Fruit fly (Drosophila melanogaster) whole organism, embryonic: Measurements from ENCODE around the gene mora.

Source experiments
- Abd-B ChIP-seq: fragments of 200-800 bp; sonication (Bioruptor generic); optimal IDR thresholded peaks from 2 replicates; lab custom pipeline; 2018; ENCODE audit warnings: missing biosample characterization, mild to moderate bottlenecking, missing genetic modification characterization, moderate library complexity
- Bteb2 ChIP-seq: fragments of 200-800 bp; sonication (Bioruptor generic); optimal IDR thresholded peaks from 2 replicates; lab custom pipeline; 2016; ENCODE audit warnings: missing biosample characterization, missing genetic modification characterization
- CG11504 ChIP-seq: fragments of 200-800 bp; sonication (Bioruptor generic); optimal IDR thresholded peaks from 3 replicates; lab custom pipeline; 2019; ENCODE audit warnings: missing biosample characterization, mild to moderate bottlenecking, missing genetic modification characterization, moderate library complexity
- CG11723 ChIP-seq: fragments of 200-800 bp; sonication (Bioruptor generic); optimal IDR thresholded peaks from 2 replicates; lab custom pipeline; 2017; ENCODE audit warnings: missing biosample characterization, mild to moderate bottlenecking, missing genetic modification characterization
- CG12104 ChIP-seq: fragments of 200-800 bp; sonication (Bioruptor generic); optimal IDR thresholded peaks from 3 replicates; lab custom pipeline; 2016; ENCODE audit warnings: missing biosample characterization, missing genetic modification characterization
- CG12391 ChIP-seq: fragments of 200-800 bp; sonication (Bioruptor generic); optimal IDR thresholded peaks from 3 replicates; lab custom pipeline; 2018; ENCODE audit warnings: missing biosample characterization, mild to moderate bottlenecking, missing genetic modification characterization, moderate library complexity
- CG14014 ChIP-seq: fragments of 200-800 bp; sonication (Bioruptor generic); IDR thresholded peaks from 2 replicates; pipeline ENCODE4 v1.3.6; 2022; ENCODE audit warnings: missing biosample characterization, missing genetic modification characterization
- CG15696 ChIP-seq: fragments of 200-800 bp; sonication (Bioruptor generic); optimal IDR thresholded peaks from 2 replicates; lab custom pipeline; 2019; ENCODE audit warnings: missing biosample characterization, mild to moderate bottlenecking, missing genetic modification characterization, moderate library complexity
- CG2120 ChIP-seq: fragments of 200-800 bp; sonication (Bioruptor generic); optimal IDR thresholded peaks from 3 replicates; lab custom pipeline; 2016; ENCODE audit warnings: missing biosample characterization, missing genetic modification characterization
- CG2199 ChIP-seq: fragments of 200-800 bp; sonication (Bioruptor generic); IDR thresholded peaks from 3 replicates; pipeline ENCODE4 v1.3.6; 2022; ENCODE audit warnings: missing biosample characterization, missing genetic modification characterization
- CG3847 ChIP-seq: fragments of 200-800 bp; sonication (Bioruptor generic); IDR thresholded peaks from 2 replicates; pipeline ENCODE4 v1.3.6; 2022; ENCODE audit warnings: missing biosample characterization, missing genetic modification characterization
- CG42726 ChIP-seq: fragments of 200-800 bp; sonication (Bioruptor generic); IDR thresholded peaks from 2 replicates; pipeline ENCODE4 v1.3.6; 2022; ENCODE audit warnings: missing biosample characterization, missing genetic modification characterization; ENCODE audit not compliant: partially characterized antibody
- CG4617 ChIP-seq: fragments of 200-800 bp; sonication (Bioruptor generic); optimal IDR thresholded peaks from 3 replicates; lab custom pipeline; 2016; ENCODE audit warnings: missing biosample characterization, missing genetic modification characterization, borderline replicate concordance
- CG5180 ChIP-seq: fragments of 200-800 bp; sonication (Bioruptor generic); optimal IDR thresholded peaks from 3 replicates; lab custom pipeline; 2017; ENCODE audit warnings: missing biosample characterization, missing genetic modification characterization, mild to moderate bottlenecking, moderate library complexity, missing genetic modification reagents
- CG6689 ChIP-seq: fragments of 200-800 bp; sonication (Bioruptor generic); IDR thresholded peaks from 2 replicates; pipeline ENCODE4 v1.3.6; 2022; ENCODE audit warnings: missing biosample characterization, missing genetic modification characterization
- CG6854 ChIP-seq: fragments of 200-800 bp; sonication (Bioruptor generic); optimal IDR thresholded peaks from 3 replicates; lab custom pipeline; 2017; ENCODE audit warnings: missing biosample characterization, mild to moderate bottlenecking, missing genetic modification characterization
- CG8089 ChIP-seq: fragments of 200-800 bp; sonication (Bioruptor generic); optimal IDR thresholded peaks from 3 replicates; lab custom pipeline; 2016; ENCODE audit warnings: missing biosample characterization, missing genetic modification characterization
- CG9727 ChIP-seq: fragments of 200-800 bp; sonication (Bioruptor generic); optimal IDR thresholded peaks from 3 replicates; lab custom pipeline; 2017; ENCODE audit warnings: missing biosample characterization, mild to moderate bottlenecking, missing genetic modification characterization
- CG9797 ChIP-seq: fragments of 200-800 bp; sonication (Bioruptor generic); optimal IDR thresholded peaks from 3 replicates; lab custom pipeline; 2018; ENCODE audit warnings: missing biosample characterization, mild to moderate bottlenecking, missing genetic modification characterization
- D19B ChIP-seq: fragments of 200-800 bp; sonication (Bioruptor generic); optimal IDR thresholded peaks from 2 replicates; lab custom pipeline; 2017; ENCODE audit warnings: missing biosample characterization, mild to moderate bottlenecking, missing genetic modification characterization
- Drgx ChIP-seq: fragments of 200-800 bp; sonication (Bioruptor generic); IDR thresholded peaks from 2 replicates; pipeline ENCODE4 v1.3.6; 2022; ENCODE audit warnings: missing biosample characterization, missing genetic modification characterization
- H15 ChIP-seq: fragments of 200-800 bp; sonication (Bioruptor generic); IDR thresholded peaks from 3 replicates; pipeline ENCODE4 v1.3.6; 2022; ENCODE audit warnings: missing biosample characterization, missing genetic modification characterization
- H2.0 ChIP-seq: fragments of 200-800 bp; sonication (Bioruptor generic); IDR thresholded peaks from 2 replicates; pipeline ENCODE4 v1.3.6; 2022; ENCODE audit warnings: missing biosample characterization, missing genetic modification characterization
- HHEX ChIP-seq: fragments of 200-800 bp; sonication (Bioruptor generic); optimal IDR thresholded peaks from 3 replicates; lab custom pipeline; 2017; ENCODE audit warnings: missing biosample characterization, mild to moderate bottlenecking, missing genetic modification characterization, missing genetic modification reagents
- Hand ChIP-seq: fragments of 200-800 bp; sonication (Bioruptor generic); optimal IDR thresholded peaks from 2 replicates; lab custom pipeline; 2017; ENCODE audit warnings: mild to moderate bottlenecking, missing biosample characterization, missing genetic modification reagents, missing genetic modification characterization
- HmgD ChIP-seq: fragments of 200-800 bp; sonication (Bioruptor generic); optimal IDR thresholded peaks from 3 replicates; lab custom pipeline; 2016; ENCODE audit warnings: missing biosample characterization, missing genetic modification characterization
- Lpt ChIP-seq: fragments of >200 bp; optimal IDR thresholded peaks from 2 replicates; lab custom pipeline; 2018; ENCODE audit warnings: missing biosample characterization, missing genetic modification characterization
- Max ChIP-seq: fragments of 200-800 bp; sonication (Bioruptor generic); optimal IDR thresholded peaks from 2 replicates; lab custom pipeline; 2016; ENCODE audit warnings: missing biosample characterization, mild to moderate bottlenecking, missing genetic modification characterization
- Med ChIP-seq: fragments of 200-800 bp; sonication (Bioruptor generic); peaks from one replicate; lab custom pipeline; 2016; ENCODE audit warnings: missing biosample characterization, missing genetic modification characterization, mild to moderate bottlenecking, inconsistent platforms, moderate library complexity
- NC2α ChIP-seq: fragments of 200-800 bp; sonication (Bioruptor generic); optimal IDR thresholded peaks from 2 replicates; lab custom pipeline; 2016; ENCODE audit warnings: missing biosample characterization, missing genetic modification characterization
- NK7.1 ChIP-seq: fragments of 200-800 bp; sonication (Bioruptor generic); optimal IDR thresholded peaks from 3 replicates; lab custom pipeline; 2016; ENCODE audit warnings: missing biosample characterization, missing genetic modification characterization
- Neu2 ChIP-seq: fragments of 200-800 bp; sonication (Bioruptor generic); optimal IDR thresholded peaks from 3 replicates; lab custom pipeline; 2016; ENCODE audit warnings: missing biosample characterization, missing genetic modification characterization, borderline replicate concordance
- Six4 ChIP-seq: fragments of 200-800 bp; sonication (Bioruptor generic); optimal IDR thresholded peaks from 2 replicates; lab custom pipeline; 2016; ENCODE audit warnings: missing biosample characterization, missing genetic modification characterization
- Sox100B ChIP-seq: fragments of 200-800 bp; sonication (Bioruptor generic); optimal IDR thresholded peaks from 3 replicates; lab custom pipeline; 2018; ENCODE audit warnings: missing biosample characterization, mild to moderate bottlenecking, missing genetic modification characterization
- YL-1 ChIP-seq: fragments of 200-800 bp; sonication (Bioruptor generic); optimal IDR thresholded peaks from 3 replicates; lab custom pipeline; 2017; ENCODE audit warnings: missing biosample characterization, mild to moderate bottlenecking, missing genetic modification characterization
- bowl ChIP-seq: fragments of 200-800 bp; sonication (Bioruptor generic); IDR thresholded peaks from 2 replicates; pipeline ENCODE4 v1.3.6; 2022; ENCODE audit warnings: missing biosample characterization, missing genetic modification characterization
- br ChIP-seq: fragments of >200 bp; optimal IDR thresholded peaks from 2 replicates; lab custom pipeline; 2017
- caup ChIP-seq: fragments of 200-800 bp; sonication (Bioruptor generic); optimal IDR thresholded peaks from 3 replicates; lab custom pipeline; 2017; ENCODE audit warnings: missing biosample characterization, mild to moderate bottlenecking, missing genetic modification characterization, moderate library complexity; ENCODE audit not compliant: severe bottlenecking
- chn ChIP-seq: fragments of 200-800 bp; sonication (Bioruptor generic); optimal IDR thresholded peaks from 2 replicates; lab custom pipeline; 2016; ENCODE audit warnings: missing biosample characterization, missing genetic modification characterization
- disco-r ChIP-seq: fragments of 200-800 bp; sonication (Bioruptor generic); optimal IDR thresholded peaks from 2 replicates; lab custom pipeline; 2016; ENCODE audit warnings: missing biosample characterization, missing genetic modification characterization
- fd96Cb ChIP-seq: fragments of 200-800 bp; sonication (Bioruptor generic); optimal IDR thresholded peaks from 2 replicates; lab custom pipeline; 2018; ENCODE audit warnings: missing biosample characterization, mild to moderate bottlenecking, missing genetic modification characterization, moderate library complexity
- gcm ChIP-seq: fragments of 200-800 bp; sonication (Bioruptor generic); optimal IDR thresholded peaks from 2 replicates; lab custom pipeline; 2019; ENCODE audit warnings: missing biosample characterization, mild to moderate bottlenecking, missing genetic modification characterization, moderate library complexity
- kah ChIP-seq: fragments of 200-800 bp; sonication (Bioruptor generic); optimal IDR thresholded peaks from 2 replicates; lab custom pipeline; 2018; ENCODE audit warnings: missing biosample characterization, mild to moderate bottlenecking, missing genetic modification characterization
- luna ChIP-seq: fragments of 200-800 bp; sonication (Bioruptor generic); optimal IDR thresholded peaks from 2 replicates; lab custom pipeline; 2016; ENCODE audit warnings: missing biosample characterization, missing genetic modification characterization
- mld ChIP-seq: fragments of 200-800 bp; sonication (Bioruptor generic); IDR thresholded peaks from 3 replicates; pipeline ENCODE4 v1.3.6; 2022; ENCODE audit warnings: missing biosample characterization, missing genetic modification characterization; ENCODE audit not compliant: partially characterized antibody
- otp ChIP-seq: fragments of 200-800 bp; sonication (Bioruptor generic); IDR thresholded peaks from 3 replicates; pipeline ENCODE4, ENCODE4 v1.3.6; 2022; ENCODE audit warnings: missing biosample characterization, missing genetic modification characterization
- salm ChIP-seq: fragments of 200-800 bp; sonication (Bioruptor generic); optimal IDR thresholded peaks from 2 replicates; lab custom pipeline; 2018; ENCODE audit warnings: missing biosample characterization, mild to moderate bottlenecking, missing genetic modification characterization
- stc ChIP-seq: fragments of 200-800 bp; sonication (Bioruptor generic); IDR thresholded peaks from 2 replicates; pipeline ENCODE4 v1.3.6; 2022; ENCODE audit warnings: missing biosample characterization, missing genetic modification characterization
- tgo ChIP-seq: fragments of 200-800 bp; sonication (Bioruptor generic); IDR thresholded peaks from 3 replicates; pipeline ENCODE4 v1.3.6; 2022; ENCODE audit warnings: missing biosample characterization, missing genetic modification characterization
- vnd ChIP-seq: fragments of 200-800 bp; sonication (Bioruptor generic); IDR thresholded peaks from 3 replicates; pipeline ENCODE4 v1.3.6; 2022; ENCODE audit warnings: missing biosample characterization, missing genetic modification characterization; ENCODE audit not compliant: partially characterized antibody
- zfh2 ChIP-seq: fragments of 200-800 bp; sonication (Bioruptor generic); optimal IDR thresholded peaks from 2 replicates; lab custom pipeline; 2016; ENCODE audit warnings: missing biosample characterization, missing genetic modification characterization

The mora gene

DNA sequence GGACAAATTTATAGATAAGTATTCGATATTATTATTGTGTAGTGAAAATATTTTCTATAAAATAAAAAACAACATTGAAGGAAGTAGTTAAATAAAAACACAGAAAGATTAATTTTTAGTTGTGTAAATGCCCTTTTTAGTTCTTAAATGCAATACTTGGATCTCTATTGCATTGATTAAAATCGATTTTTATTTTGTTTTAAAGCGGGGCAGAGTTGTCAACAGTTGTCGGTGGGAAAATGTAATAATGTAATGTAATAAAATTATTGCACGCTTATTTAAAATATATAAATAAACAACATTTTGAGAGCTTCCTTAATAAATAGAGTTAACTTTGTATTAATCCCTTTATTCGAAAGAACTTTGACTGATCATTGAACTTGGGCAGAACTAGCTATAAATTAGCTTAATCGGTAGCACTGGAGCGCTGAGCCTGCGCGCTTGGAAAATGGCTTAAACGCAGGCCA is 22.6 kb upstream of the mora start, which contains the start of gene Apc2 (continued):
- TF ChIP-seq gcm: peak; percentile 13
- peak; percentile 1 for TF ChIP-seq HHEX
- no peak for TF ChIP-seq CG2199
- TF ChIP-seq Drgx (GFP tag; lab: Robert Waterston, UW): peak; percentile 52; the same call in 1 of the 2 replicates
- peak; percentile 65 for TF ChIP-seq H2.0 (GFP tag; lab: Robert Waterston, UW)
- no peak for TF ChIP-seq Bteb2 (GFP tag; lab: Kevin White, UChicago)
- peak; percentile 43 for TF ChIP-seq caup
- peak; percentile 47 for TF ChIP-seq YL-1 (GFP tag; lab: Kevin White, UChicago)
- no peak for TF ChIP-seq Neu2
- peak; percentile 35 for TF ChIP-seq Max (GFP tag; lab: Kevin White, UChicago)
- peak; percentile 45 for TF ChIP-seq CG12104 (GFP tag; lab: Kevin White, UChicago)
- no peak for TF ChIP-seq CG5180 (GFP tag; lab: Kevin White, UChicago)
- peak; percentile 56; the same call in 1 of the 3 replicates for TF ChIP-seq tgo (GFP tag; lab: Robert Waterston, UW)
- no peak for TF ChIP-seq H15 (GFP tag; lab: Robert Waterston, UW)
- TF ChIP-seq br (lab: Kevin White, UChicago): no peak
- TF ChIP-seq mld (GFP tag; lab: Robert Waterston, UW): no peak
- no peak for TF ChIP-seq Sox100B (GFP tag; lab: Kevin White, UChicago)
- TF ChIP-seq CG3847 (GFP tag; lab: Robert Waterston, UW): no peak
- peak; percentile 27 for TF ChIP-seq salm (tag; lab: Kevin White, UChicago)
- no peak for TF ChIP-seq bowl (GFP tag; lab: Robert Waterston, UW)
- no peak for TF ChIP-seq CG4617 (GFP tag; lab: Kevin White, UChicago)
- TF ChIP-seq CG6854 (GFP tag; lab: Kevin White, UChicago): no peak
- peak; percentile 66 for TF ChIP-seq CG2120 (GFP tag; lab: Kevin White, UChicago)
- no peak for TF ChIP-seq chn (GFP tag; lab: Kevin White, UChicago)
- no peak for TF ChIP-seq NC2α (GFP tag; lab: Kevin White, UChicago)
- peak; percentile 61 for TF ChIP-seq CG14014
- TF ChIP-seq fd96Cb (tag; lab: Kevin White, UChicago): peak; percentile 62
- peak; percentile 18 for TF ChIP-seq Six4 (GFP tag; lab: Kevin White, UChicago)
- TF ChIP-seq HmgD (GFP tag; lab: Kevin White, UChicago): no peak
- TF ChIP-seq CG8089 (GFP tag; lab: Kevin White, UChicago): no peak
- peak; percentile 47; the same call in 1 of the 3 replicates for TF ChIP-seq vnd
- no peak for TF ChIP-seq NK7.1 (GFP tag; lab: Kevin White, UChicago)
- no peak for TF ChIP-seq CG9797
- TF ChIP-seq CG9727: peak; percentile 74
- TF ChIP-seq CG42726 (GFP tag; lab: Robert Waterston, UW): no peak
- no peak for TF ChIP-seq luna (GFP tag; lab: Kevin White, UChicago)
- TF ChIP-seq CG12391 (tag; lab: Kevin White, UChicago): peak; percentile 82
- no peak for TF ChIP-seq kah (GFP tag; lab: Kevin White, UChicago)
- TF ChIP-seq zfh2 (GFP tag; lab: Kevin White, UChicago): peak; percentile 29
- no peak for TF ChIP-seq disco-r (GFP tag; lab: Kevin White, UChicago)
- no peak for TF ChIP-seq Lpt (GFP tag; lab: Kevin White, UChicago)
- peak; percentile 59; the same call in 1 of the 2 replicates for TF ChIP-seq stc
- TF ChIP-seq CG11504 (tag; lab: Kevin White, UChicago): peak; percentile 74
- TF ChIP-seq Hand: no peak
- TF ChIP-seq CG11723: peak; percentile 2
- peak; percentile 72 for TF ChIP-seq Abd-B (GFP tag; lab: Kevin White, UChicago)
- TF ChIP-seq D19B (GFP tag; lab: Kevin White, UChicago): peak; percentile 36
- TF ChIP-seq otp (GFP tag; lab: Robert Waterston, UW): no peak
- peak; percentile 61 for TF ChIP-seq CG15696 (tag; lab: Kevin White, UChicago)
- TF ChIP-seq Med: peak; percentile 77
- TF ChIP-seq CG6689: peak; percentile 57; the same call in 1 of the 2 replicates
